Worm (Caenorhabditis elegans) whole organism, L3 larva: ENCODE data around the gene K02D10.1.

Experiments used
- R02D3.7 ChIP-seq: fragments of 150-350 bp; optimal IDR thresholded peaks from 2 replicates; lab custom pipeline; 2014; ENCODE audit warnings: missing biosample characterization, missing genetic modification characterization
- ZK546.5 ChIP-seq: sonication (generic microtip); optimal IDR thresholded peaks from 2 replicates; lab custom pipeline; 2017; ENCODE audit warnings: missing biosample characterization, missing genetic modification characterization
- ama-1 ChIP-seq: fragments of 150-350 bp; optimal IDR thresholded peaks from 2 replicates; lab custom pipeline; 2018
- ceh-16 ChIP-seq: sonication (generic microtip); optimal IDR thresholded peaks from 2 replicates; lab custom pipeline; 2017; ENCODE audit warnings: missing biosample characterization, missing genetic modification characterization
- ceh-28 ChIP-seq: fragments of 150-350 bp; optimal IDR thresholded peaks from 2 replicates; lab custom pipeline; 2014; ENCODE audit warnings: missing biosample characterization, missing genetic modification reagents, missing genetic modification characterization
- ceh-82 ChIP-seq: fragments of 150-350 bp; optimal IDR thresholded peaks from 2 replicates; lab custom pipeline; 2014; ENCODE audit warnings: missing biosample characterization, missing genetic modification characterization
- ceh-9 ChIP-seq: sonication (generic microtip); optimal IDR thresholded peaks from 2 replicates; lab custom pipeline; 2018; ENCODE audit warnings: missing biosample characterization, missing genetic modification characterization
- egl-27 ChIP-seq: sonication (generic microtip); optimal IDR thresholded peaks from 4 replicates; lab custom pipeline; 2017; ENCODE audit warnings: missing biosample characterization, missing genetic modification reagents, missing genetic modification characterization
- egl-5 ChIP-seq: fragments of 150-350 bp; optimal IDR thresholded peaks from 2 replicates; lab custom pipeline; 2017; ENCODE audit warnings: missing biosample characterization, missing genetic modification reagents, missing genetic modification characterization, inconsistent platforms
- elt-1 ChIP-seq: fragments of 150-350 bp; optimal IDR thresholded peaks from 2 replicates; lab custom pipeline; 2014; ENCODE audit warnings: missing biosample characterization, missing genetic modification characterization
- elt-2 ChIP-seq: sonication (generic microtip); optimal IDR thresholded peaks from 2 replicates; lab custom pipeline; 2016; ENCODE audit warnings: missing genetic modification reagents, mild to moderate bottlenecking, missing genetic modification characterization, missing compliant biosample characterization
- eor-1 ChIP-seq, 2 experiments: fragments of 150-350 bp; optimal IDR thresholded peaks; 2 replicates each; lab custom pipeline; 2014 to 2018; ENCODE audit warnings: missing biosample characterization in 2 of 2, missing genetic modification characterization in 2 of 2
- fos-1 ChIP-seq: fragments of 150-350 bp; optimal IDR thresholded peaks from 2 replicates; lab custom pipeline; 2014; ENCODE audit warnings: missing biosample characterization, missing genetic modification characterization
- jun-1 ChIP-seq: fragments of 150-350 bp; optimal IDR thresholded peaks from 2 replicates; lab custom pipeline; 2014; ENCODE audit warnings: missing biosample characterization, missing genetic modification reagents, missing genetic modification characterization
- lin-39 ChIP-seq: fragments of 150-350 bp; optimal IDR thresholded peaks from 2 replicates; lab custom pipeline; 2018; ENCODE audit warnings: missing biosample characterization, missing genetic modification reagents, missing genetic modification characterization
- nfya-1 ChIP-seq: sonication (generic microtip); optimal IDR thresholded peaks from 2 replicates; lab custom pipeline; 2017; ENCODE audit warnings: missing genetic modification characterization, mild to moderate bottlenecking, missing compliant biosample characterization, antibody characterized with exemption, moderate library complexity; ENCODE audit not compliant: insufficient read depth
- nhr-11 ChIP-seq: fragments of 150-350 bp; optimal IDR thresholded peaks from 2 replicates; lab custom pipeline; 2014; ENCODE audit warnings: missing biosample characterization, missing genetic modification characterization
- nhr-12 ChIP-seq: fragments of 150-350 bp; optimal IDR thresholded peaks from 2 replicates; lab custom pipeline; 2014; ENCODE audit warnings: missing biosample characterization, missing genetic modification characterization
- nhr-23 ChIP-seq: fragments of 150-350 bp; optimal IDR thresholded peaks from 2 replicates; lab custom pipeline; 2014; ENCODE audit warnings: missing biosample characterization, missing genetic modification reagents, missing genetic modification characterization
- nhr-237 ChIP-seq: fragments of 150-350 bp; optimal IDR thresholded peaks from 2 replicates; lab custom pipeline; 2014; ENCODE audit warnings: missing biosample characterization, missing genetic modification characterization
- nhr-25 ChIP-seq: sonication (generic microtip); optimal IDR thresholded peaks from 2 replicates; lab custom pipeline; 2017; ENCODE audit warnings: missing biosample characterization, missing genetic modification characterization
- nhr-67 ChIP-seq: fragments of 150-350 bp; optimal IDR thresholded peaks from 2 replicates; lab custom pipeline; 2014; ENCODE audit warnings: missing biosample characterization, missing genetic modification characterization
- nhr-76 ChIP-seq: fragments of 150-350 bp; sonication (generic microtip); optimal IDR thresholded peaks from 5 replicates; lab custom pipeline; 2014; ENCODE audit warnings: missing biosample characterization, missing genetic modification characterization
- nhr-77 ChIP-seq: fragments of 150-350 bp; optimal IDR thresholded peaks from 2 replicates; lab custom pipeline; 2014; ENCODE audit warnings: missing biosample characterization, missing genetic modification characterization
- pha-4 ChIP-seq: fragments of 150-350 bp; optimal IDR thresholded peaks from 2 replicates; lab custom pipeline; 2014; ENCODE audit warnings: missing biosample characterization, missing genetic modification reagents, missing genetic modification characterization
- sea-2 ChIP-seq: fragments of 150-350 bp; sonication (generic microtip); optimal IDR thresholded peaks from 4 replicates; lab custom pipeline; 2014; ENCODE audit warnings: missing biosample characterization, missing genetic modification reagents, missing genetic modification characterization
- skn-1 ChIP-seq: fragments of 150-350 bp; optimal IDR thresholded peaks from 2 replicates; lab custom pipeline; 2014; ENCODE audit warnings: missing biosample characterization, missing genetic modification characterization
- snpc-4 ChIP-seq: fragments of 150-350 bp; optimal IDR thresholded peaks from 2 replicates; lab custom pipeline; 2014; ENCODE audit warnings: missing biosample characterization, missing genetic modification characterization
- zag-1 ChIP-seq: fragments of 150-350 bp; optimal IDR thresholded peaks from 2 replicates; lab custom pipeline; 2014; ENCODE audit warnings: missing biosample characterization, missing genetic modification characterization
- ztf-11 ChIP-seq: fragments of 150-350 bp; optimal IDR thresholded peaks from 2 replicates; lab custom pipeline; 2014; ENCODE audit warnings: missing biosample characterization, missing genetic modification characterization

The K02D10.1 gene

ce11 chrIII:8761040-8761654 lies 8.2 kb upstream of the K02D10.1 start, which contains the start of gene aak-1:
aak-1 (minus strand) TSS chrIII:8761090.
- TF ChIP-seq nhr-11, result no peak
- no peak for TF ChIP-seq nhr-76 (tag; lab: Kevin White, UChicago)
- no peak for TF ChIP-seq sea-2 (GFP tag; lab: Kevin White, UChicago)
- peak; percentile 16 for TF ChIP-seq pha-4 (tag; lab: Kevin White, UChicago)
- TF ChIP-seq, all 47 proteins: peak for 1

ce11 chrIII:8762016-8762415 lies 7.3 kb upstream of the K02D10.1 start:
- TF ChIP-seq nhr-77 (tag; lab: Kevin White, UChicago), result no peak
- no peak for TF ChIP-seq nhr-237 (tag; lab: Kevin White, UChicago)
- TF ChIP-seq eor-1 (tag; optimal IDR thresholded peaks at IDR 0.05; lab: Kevin White, UChicago), result no peak
- no peak for TF ChIP-seq skn-1 (tag; lab: Kevin White, UChicago)
- no peak for TF ChIP-seq nhr-25 (tag; lab: Kevin White, UChicago)
- TF ChIP-seq ceh-82, result no peak
- TF ChIP-seq nhr-23 (tag; lab: Kevin White, UChicago), result no peak
- TF ChIP-seq fos-1 (tag; lab: Kevin White, UChicago), result no peak
- no peak for TF ChIP-seq egl-5 (tag; lab: Kevin White, UChicago)
- TF ChIP-seq snpc-4 (tag; lab: Kevin White, UChicago), result no peak
- no peak for TF ChIP-seq lin-39 (tag; lab: Kevin White, UChicago)
- TF ChIP-seq sea-2 (GFP tag; lab: Kevin White, UChicago), result no peak
- no peak for TF ChIP-seq ztf-11 (tag; lab: Kevin White, UChicago)
- TF ChIP-seq elt-2 (tag; lab: Kevin White, UChicago), result no peak
- TF ChIP-seq R02D3.7 (tag; lab: Kevin White, UChicago), result no peak
- no peak for TF ChIP-seq nhr-67
- no peak for TF ChIP-seq elt-1 (tag; lab: Kevin White, UChicago)
- no peak for TF ChIP-seq egl-27
- TF ChIP-seq ama-1, result no peak

- TF ChIP-seq nhr-76 (tag; lab: Kevin White, UChicago) (no peak), R02D3.7 (tag; lab: Kevin White, UChicago) (no peak), ama-1 (no peak)
- TF ChIP-seq, all 47 proteins: peak for 0
These were observed 6.2 kb upstream of the K02D10.1 start for ce11 chrIII:8763111-8763510.

ce11 chrIII:8765030-8765429 lies 4.3 kb upstream of the K02D10.1 start:
- TF ChIP-seq ceh-9 (tag; lab: Kevin White, UChicago) (no peak), jun-1 (no peak), ZK546.5 (tag; lab: Kevin White, UChicago) (no peak)
- TF ChIP-seq, all 47 proteins: peak for 0

ce11 chrIII:8766467-8766866 lies 2.9 kb upstream of the K02D10.1 start:
- no peak for TF ChIP-seq sea-2 (GFP tag; lab: Kevin White, UChicago)
- no peak for TF ChIP-seq elt-2 (tag; lab: Kevin White, UChicago)
- no peak for TF ChIP-seq ceh-16 (tag; lab: Kevin White, UChicago)
- no peak for TF ChIP-seq elt-1 (tag; lab: Kevin White, UChicago)
- TF ChIP-seq ceh-28 (tag; lab: Kevin White, UChicago), result no peak
- no peak for TF ChIP-seq zag-1 (tag; lab: Kevin White, UChicago)
- TF ChIP-seq ceh-9 (tag; lab: Kevin White, UChicago), result no peak
- no peak for TF ChIP-seq fos-1 (tag; lab: Kevin White, UChicago)
- TF ChIP-seq nfya-1 (tag; lab: Kevin White, UChicago), result no peak
- TF ChIP-seq nhr-76 (tag; lab: Kevin White, UChicago), result no peak

ce11 chrIII:8767292-8767829 lies 2.0 kb upstream of the K02D10.1 start, which contains the start of gene mig-22:
mig-22 (minus strand) TSS chrIII:8767342.
- TF ChIP-seq nhr-23 (tag; lab: Kevin White, UChicago), result peak; percentile 17
- TF ChIP-seq nhr-12 (tag; lab: Kevin White, UChicago), result no peak
- TF ChIP-seq nhr-25 (tag; lab: Kevin White, UChicago), result peak; percentile 83
